Worm (Caenorhabditis elegans): Measurements from ENCODE around the gene tyr-2.

The tyr-2 gene

ce11 chrIII:13772876-13773275, 28.9 kb downstream of the tyr-2 start, which contains the start of gene mdt-29:
TSS of gene mdt-29 (plus strand) at chrIII:13773176.
- TF ChIP-seq nhr-76 (tag; optimal IDR thresholded peaks at IDR 0.05), result no peak
- TF ChIP-seq ham-2 (GFP tag; optimal IDR thresholded peaks at IDR 0.05), result no peak
- no peak for TF ChIP-seq elt-1 (tag; optimal IDR thresholded peaks at IDR 0.05; ENCODE audit: borderline replicate concordance, insufficient read depth)
- TF ChIP-seq drap-1 (GFP tag; optimal IDR thresholded peaks at IDR 0.05), result no peak
- no peak for TF ChIP-seq nhr-28 (tag; optimal IDR thresholded peaks at IDR 0.05)

- TF ChIP-seq unc-120 (tag; optimal IDR thresholded peaks at IDR 0.05; ENCODE audit: poor library complexity, severe bottlenecking), result no peak
- TF ChIP-seq blmp-1 (tag; optimal IDR thresholded peaks at IDR 0.05), result peak; percentile 49
- TF ChIP-seq lin-32 (GFP tag; optimal IDR thresholded peaks at IDR 0.05), result no peak
- TF ChIP-seq nhr-76 (tag; optimal IDR thresholded peaks at IDR 0.05), result no peak
These were observed 34.8 kb downstream of the tyr-2 start for ce11 chrIII:13778816-13779215.

ce11 chrIII:13779360-13780093, 35.5 kb downstream of the tyr-2 start:
- no peak for TF ChIP-seq unc-39 (tag; optimal IDR thresholded peaks at IDR 0.05)
- no peak for TF ChIP-seq ceh-43 (GFP tag; optimal IDR thresholded peaks at IDR 0.05)
- TF ChIP-seq lsy-2 (tag; optimal IDR thresholded peaks at IDR 0.05), result peak; percentile 11
- peak; percentile 31 for TF ChIP-seq drap-1 (GFP tag; optimal IDR thresholded peaks at IDR 0.05)
- no peak for TF ChIP-seq bed-3 (GFP tag; optimal IDR thresholded peaks at IDR 0.05)
- no peak for TF ChIP-seq ham-2 (GFP tag; optimal IDR thresholded peaks at IDR 0.05)
- no peak for TF ChIP-seq M03D4.4 (tag; optimal IDR thresholded peaks at IDR 0.05)
- no peak for TF ChIP-seq tbx-8 (GFP tag; optimal IDR thresholded peaks at IDR 0.05)
- TF ChIP-seq ceh-39 (tag; optimal IDR thresholded peaks at IDR 0.05), result no peak
- no peak for TF ChIP-seq mls-2 (tag; optimal IDR thresholded peaks at IDR 0.05)
- no peak for TF ChIP-seq zip-8 (tag; optimal IDR thresholded peaks at IDR 0.05)
- peak; percentile 70 for TF ChIP-seq ceh-83 (GFP tag; optimal IDR thresholded peaks at IDR 0.05)
- no peak for TF ChIP-seq sem-2 (GFP tag; optimal IDR thresholded peaks at IDR 0.05)
- TF ChIP-seq elt-1 (tag; optimal IDR thresholded peaks at IDR 0.05; ENCODE audit: borderline replicate concordance, insufficient read depth), result no peak
- TF ChIP-seq lin-32 (GFP tag; optimal IDR thresholded peaks at IDR 0.05), result no peak
- TF ChIP-seq ztf-11 (tag; optimal IDR thresholded peaks at IDR 0.05), result no peak
- TF ChIP-seq nhr-28 (tag; optimal IDR thresholded peaks at IDR 0.05), result no peak
- TF ChIP-seq sptf-1 (tag; optimal IDR thresholded peaks at IDR 0.05), result peak; percentile 57
- TF ChIP-seq blmp-1 (tag; optimal IDR thresholded peaks at IDR 0.05), result peak; percentile 18
- TF ChIP-seq snpc-4 (tag; optimal IDR thresholded peaks at IDR 0.05), result no peak
- TF ChIP-seq elt-3 (tag; optimal IDR thresholded peaks at IDR 0.05), result no peak
- TF ChIP-seq hlh-1 (tag; optimal IDR thresholded peaks at IDR 0.05), result no peak

ce11 chrIII:13780199-13780706, 36.2 kb downstream of the tyr-2 start, which contains the start of gene pot-3:
TSS of gene pot-3 (plus strand) at chrIII:13780215.
- TF ChIP-seq M03D4.4 (tag; optimal IDR thresholded peaks at IDR 0.05), result no peak
- TF ChIP-seq lin-32 (GFP tag; optimal IDR thresholded peaks at IDR 0.05), result peak; percentile 38

Data from whole organism, mixed stage, embryonic.